Worm (Caenorhabditis elegans) whole organism, L3 larva: ENCODE results near the gene R07E5.4.

ENCODE experiments used
- aly-2 ChIP-seq: fragments of 150-350 bp; optimal IDR thresholded peaks from 2 replicates; lab custom pipeline; 2014; ENCODE audit warnings: missing biosample characterization, missing genetic modification characterization
- fkh-10 ChIP-seq: sonication (generic microtip); optimal IDR thresholded peaks from 2 replicates; lab custom pipeline; 2017; ENCODE audit warnings: missing biosample characterization, missing genetic modification reagents, missing genetic modification characterization

DNA sequence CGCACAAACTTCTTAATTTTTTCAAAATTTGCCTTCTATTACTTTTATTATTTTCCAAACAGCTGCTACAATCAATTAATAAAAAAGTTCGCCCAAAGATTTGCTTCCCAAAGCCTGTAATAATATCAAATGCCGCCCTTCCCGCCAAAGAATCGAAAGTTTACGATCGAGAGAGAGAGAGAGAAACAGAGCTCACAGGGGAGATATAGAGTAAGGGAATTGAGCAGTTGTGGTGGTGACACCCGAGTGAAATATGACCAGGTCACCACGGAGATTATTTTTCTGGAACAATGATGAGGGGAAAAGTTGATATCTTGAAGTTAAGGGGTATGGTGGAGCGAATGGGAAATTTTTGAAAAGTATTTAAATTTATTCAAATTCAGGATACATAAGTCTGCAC, 34.7 kb upstream of the R07E5.4 start:
- TF ChIP-seq aly-2 (tag; lab: Kevin White, UChicago) = no peak
- TF ChIP-seq fkh-10 (GFP tag; lab: Kevin White, UChicago) = no peak
